Fruit fly (Drosophila melanogaster) whole organism, embryonic: Measurements from ENCODE around the gene CG4313.

Experiments
- Ada2b ChIP-seq: fragments of 200-800 bp; sonication (Bioruptor generic); IDR thresholded peaks from 2 replicates; pipeline ENCODE4 v1.3.6; 2022; ENCODE audit warnings: missing biosample characterization, missing genetic modification characterization
- B-H2 ChIP-seq: fragments of 200-800 bp; sonication (Bioruptor generic); optimal IDR thresholded peaks from 2 replicates; lab custom pipeline; 2018; ENCODE audit warnings: missing biosample characterization, mild to moderate bottlenecking, missing genetic modification characterization
- BEAF-32 ChIP-seq: fragments of 200-800 bp; sonication (Bioruptor generic); optimal IDR thresholded peaks from 3 replicates; lab custom pipeline; 2017; ENCODE audit warnings: missing biosample characterization, missing genetic modification characterization, mild to moderate bottlenecking, moderate library complexity, missing genetic modification reagents
- CG10267 ChIP-seq: fragments of 200-800 bp; sonication (Bioruptor generic); optimal IDR thresholded peaks from 2 replicates; lab custom pipeline; 2018; ENCODE audit warnings: missing biosample characterization, mild to moderate bottlenecking, missing genetic modification characterization, moderate library complexity
- CG10366 ChIP-seq: fragments of 200-800 bp; sonication (Bioruptor generic); IDR thresholded peaks from 2 replicates; pipeline ENCODE4 v1.3.6; 2022; ENCODE audit warnings: missing biosample characterization, missing genetic modification characterization
- CG10959 ChIP-seq: fragments of 200-800 bp; sonication (Bioruptor generic); IDR thresholded peaks from 2 replicates; pipeline ENCODE4 v1.3.6; 2022; ENCODE audit warnings: missing biosample characterization, missing genetic modification characterization
- CG11085 ChIP-seq: fragments of 200-800 bp; sonication (Bioruptor generic); IDR thresholded peaks from 2 replicates; pipeline ENCODE4 v1.3.6; 2022; ENCODE audit warnings: missing biosample characterization, missing genetic modification characterization
- CG11247 ChIP-seq: fragments of 200-800 bp; sonication (Bioruptor generic); IDR thresholded peaks from 2 replicates; pipeline ENCODE4 v1.3.6; 2022; ENCODE audit warnings: missing biosample characterization, missing genetic modification characterization
- CG12071 ChIP-seq: fragments of 200-800 bp; sonication (Bioruptor generic); optimal IDR thresholded peaks from 3 replicates; lab custom pipeline; 2018; ENCODE audit warnings: missing biosample characterization, mild to moderate bottlenecking, missing genetic modification characterization
- CG12299 ChIP-seq: fragments of 200-800 bp; sonication (Bioruptor generic); optimal IDR thresholded peaks from 2 replicates; lab custom pipeline; 2018; ENCODE audit warnings: missing biosample characterization, mild to moderate bottlenecking, missing genetic modification characterization
- CG12659 ChIP-seq: fragments of 200-800 bp; sonication (Bioruptor generic); optimal IDR thresholded peaks from 3 replicates; lab custom pipeline; 2017; ENCODE audit warnings: mild to moderate bottlenecking, missing biosample characterization, missing genetic modification reagents, missing genetic modification characterization
- CG12942 ChIP-seq: fragments of 200-800 bp; sonication (Bioruptor generic); optimal IDR thresholded peaks from 3 replicates; lab custom pipeline; 2016; ENCODE audit warnings: missing biosample characterization, missing genetic modification characterization
- CG15269 ChIP-seq: fragments of 200-800 bp; sonication (Bioruptor generic); optimal IDR thresholded peaks from 2 replicates; lab custom pipeline; 2018; ENCODE audit warnings: missing biosample characterization, mild to moderate bottlenecking, missing genetic modification characterization, moderate library complexity
- CG16779 ChIP-seq: fragments of 200-800 bp; sonication (Bioruptor generic); IDR thresholded peaks from 2 replicates; pipeline ENCODE4 v1.3.6; 2022; ENCODE audit warnings: missing biosample characterization, missing genetic modification characterization
- CG1832 ChIP-seq: fragments of 200-800 bp; sonication (Bioruptor generic); optimal IDR thresholded peaks from 2 replicates; lab custom pipeline; 2017; ENCODE audit warnings: missing biosample characterization, mild to moderate bottlenecking, missing genetic modification characterization, inconsistent platforms
- CG2129 ChIP-seq: fragments of 200-800 bp; sonication (Bioruptor generic); IDR thresholded peaks from 2 replicates; pipeline ENCODE4 v1.3.6; 2022; ENCODE audit warnings: missing biosample characterization, missing genetic modification characterization; ENCODE audit not compliant: partially characterized antibody
- CG2889 ChIP-seq: fragments of 200-800 bp; sonication (Bioruptor generic); IDR thresholded peaks from 3 replicates; pipeline ENCODE4 v1.3.6; 2022; ENCODE audit warnings: missing biosample characterization, missing genetic modification characterization
- CG3838 ChIP-seq: fragments of 200-800 bp; sonication (Bioruptor generic); optimal IDR thresholded peaks from 3 replicates; lab custom pipeline; 2016; ENCODE audit warnings: missing biosample characterization, missing genetic modification characterization
- CG4328 ChIP-seq: fragments of 200-800 bp; sonication (Bioruptor generic); optimal IDR thresholded peaks from 3 replicates; lab custom pipeline; 2017; ENCODE audit warnings: missing biosample characterization, missing genetic modification reagents, missing genetic modification characterization
- CG5245 ChIP-seq: fragments of 200-800 bp; sonication (Bioruptor generic); optimal IDR thresholded peaks from 3 replicates; lab custom pipeline; 2016; ENCODE audit warnings: missing biosample characterization, missing genetic modification characterization
- CG6791 ChIP-seq: fragments of 200-800 bp; sonication (Bioruptor generic); IDR thresholded peaks from 3 replicates; pipeline ENCODE4 v1.3.6; 2022; ENCODE audit warnings: missing biosample characterization, missing genetic modification characterization; ENCODE audit not compliant: partially characterized antibody
- CG7987 ChIP-seq: fragments of 200-800 bp; sonication (Bioruptor generic); optimal IDR thresholded peaks from 2 replicates; lab custom pipeline; 2018; ENCODE audit warnings: missing biosample characterization, mild to moderate bottlenecking, missing genetic modification characterization, moderate library complexity
- CG9609 ChIP-seq: fragments of 200-800 bp; sonication (Bioruptor generic); optimal IDR thresholded peaks from 3 replicates; lab custom pipeline; 2016; ENCODE audit warnings: missing biosample characterization, missing genetic modification characterization
- Chrac-16 ChIP-seq: fragments of 200-800 bp; sonication (Bioruptor generic); optimal IDR thresholded peaks from 3 replicates; lab custom pipeline; 2016; ENCODE audit warnings: missing biosample characterization, missing genetic modification characterization
- D ChIP-seq, 2 experiments: fragments of 200-800 bp in 1 of 2; fragments of >200 bp in 1 of 2; sonication (Bioruptor generic) in 1 of 2; optimal IDR thresholded peaks; 2 replicates in 1 of 2; 3 replicates in 1 of 2; lab custom pipeline; 2017; ENCODE audit warnings: mild to moderate bottlenecking in 1 of 2, missing biosample characterization in 1 of 2, missing genetic modification characterization in 1 of 2, missing genetic modification reagents in 1 of 2
- Dip3 ChIP-seq: fragments of 200-800 bp; sonication (Bioruptor generic); optimal IDR thresholded peaks from 3 replicates; lab custom pipeline; 2016; ENCODE audit warnings: missing biosample characterization, missing genetic modification characterization
- Doc3 ChIP-seq: fragments of 200-800 bp; sonication (Bioruptor generic); IDR thresholded peaks from 3 replicates; pipeline ENCODE4 v1.3.6; 2022; ENCODE audit warnings: missing biosample characterization, missing genetic modification characterization; ENCODE audit not compliant: partially characterized antibody
- Dp ChIP-seq: fragments of 200-800 bp; sonication (Bioruptor generic); optimal IDR thresholded peaks from 2 replicates; lab custom pipeline; 2018; ENCODE audit warnings: missing biosample characterization, mild to moderate bottlenecking, missing genetic modification characterization, moderate library complexity
- E2f1 ChIP-seq: fragments of 200-800 bp; sonication (Bioruptor generic); IDR thresholded peaks from 2 replicates; pipeline ENCODE4 v1.3.6; 2022; ENCODE audit warnings: missing biosample characterization, missing genetic modification characterization
- Eip74EF ChIP-seq, 2 experiments: fragments of 200-800 bp in 1 of 2; fragments of >200 bp in 1 of 2; sonication (Bioruptor generic) in 1 of 2; optimal IDR thresholded peaks; 2 replicates each; lab custom pipeline; 2017 to 2019; ENCODE audit warnings: missing biosample characterization in 2 of 2, missing genetic modification characterization in 2 of 2, mild to moderate bottlenecking in 1 of 2, moderate library complexity in 1 of 2
- HLH4C ChIP-seq: fragments of 200-800 bp; sonication (Bioruptor generic); IDR thresholded peaks from 3 replicates; pipeline ENCODE4 v1.3.6; 2022; ENCODE audit warnings: missing biosample characterization, missing genetic modification characterization; ENCODE audit not compliant: partially characterized antibody
- Max ChIP-seq: fragments of 200-800 bp; sonication (Bioruptor generic); optimal IDR thresholded peaks from 2 replicates; lab custom pipeline; 2016; ENCODE audit warnings: missing biosample characterization, mild to moderate bottlenecking, missing genetic modification characterization
- Neu2 ChIP-seq: fragments of 200-800 bp; sonication (Bioruptor generic); optimal IDR thresholded peaks from 3 replicates; lab custom pipeline; 2016; ENCODE audit warnings: missing biosample characterization, missing genetic modification characterization, borderline replicate concordance
- Oaz ChIP-seq: fragments of 200-800 bp; sonication (Bioruptor generic); IDR thresholded peaks from 2 replicates; pipeline ENCODE4 v1.3.6; 2022; ENCODE audit warnings: missing biosample characterization, missing genetic modification characterization
- Taf1 ChIP-seq: fragments of 200-800 bp; sonication (Bioruptor generic); IDR thresholded peaks from 2 replicates; pipeline ENCODE4 v1.3.6; 2022; ENCODE audit warnings: missing biosample characterization, missing genetic modification characterization
- Xrp1 ChIP-seq: fragments of 200-800 bp; sonication (Bioruptor generic); IDR thresholded peaks from 2 replicates; pipeline ENCODE4 v1.3.6; 2022; ENCODE audit warnings: missing biosample characterization, missing genetic modification characterization
- al ChIP-seq: fragments of 200-800 bp; sonication (Bioruptor generic); IDR thresholded peaks from 2 replicates; pipeline ENCODE4 v1.3.6; 2022; ENCODE audit warnings: missing biosample characterization, missing genetic modification characterization
- chm ChIP-seq: fragments of 200-800 bp; sonication (Bioruptor generic); IDR thresholded peaks from 2 replicates; pipeline ENCODE4 v1.3.6; 2022; ENCODE audit warnings: missing biosample characterization, missing genetic modification characterization
- danr ChIP-seq: fragments of 200-800 bp; sonication (Bioruptor generic); IDR thresholded peaks from 2 replicates; pipeline ENCODE4 v1.3.6; 2022; ENCODE audit warnings: missing biosample characterization, missing genetic modification characterization
- exex ChIP-seq: fragments of 200-800 bp; sonication (Bioruptor generic); optimal IDR thresholded peaks from 4 replicates; lab custom pipeline; 2018; ENCODE audit warnings: missing biosample characterization, mild to moderate bottlenecking, missing genetic modification characterization, moderate library complexity
- fd3F ChIP-seq: fragments of 200-800 bp; sonication (Bioruptor generic); optimal IDR thresholded peaks from 2 replicates; lab custom pipeline; 2018; ENCODE audit warnings: missing biosample characterization, mild to moderate bottlenecking, missing genetic modification characterization, moderate library complexity
- inv ChIP-seq: fragments of 200-800 bp; sonication (Bioruptor generic); IDR thresholded peaks from 2 replicates; pipeline ENCODE4 v1.3.6; 2022; ENCODE audit warnings: missing biosample characterization, missing genetic modification characterization; ENCODE audit not compliant: partially characterized antibody
- lbe ChIP-seq: fragments of 200-800 bp; sonication (Bioruptor generic); optimal IDR thresholded peaks from 2 replicates; lab custom pipeline; 2016; ENCODE audit warnings: missing biosample characterization, mild to moderate bottlenecking, missing genetic modification characterization
- maf-S ChIP-seq: fragments of 200-800 bp; sonication (Bioruptor generic); optimal IDR thresholded peaks from 2 replicates; lab custom pipeline; 2016; ENCODE audit warnings: missing biosample characterization, missing genetic modification characterization
- oc ChIP-seq: fragments of 200-800 bp; sonication (Bioruptor generic); optimal IDR thresholded peaks from 2 replicates; lab custom pipeline; 2018; ENCODE audit warnings: missing biosample characterization, mild to moderate bottlenecking, missing genetic modification characterization, moderate library complexity
- ranshi ChIP-seq: fragments of 200-800 bp; sonication (Bioruptor generic); IDR thresholded peaks from 2 replicates; pipeline ENCODE4 v1.3.6; 2022; ENCODE audit warnings: missing biosample characterization, missing genetic modification characterization
- trh ChIP-seq: fragments of 200-800 bp; sonication (Bioruptor generic); optimal IDR thresholded peaks from 2 replicates; lab custom pipeline; 2016; ENCODE audit warnings: missing biosample characterization, missing genetic modification characterization
- tx ChIP-seq: fragments of 200-800 bp; sonication (Bioruptor generic); optimal IDR thresholded peaks from 2 replicates; lab custom pipeline; 2016; ENCODE audit warnings: missing biosample characterization, missing genetic modification characterization

Gene CG4313

DNA sequence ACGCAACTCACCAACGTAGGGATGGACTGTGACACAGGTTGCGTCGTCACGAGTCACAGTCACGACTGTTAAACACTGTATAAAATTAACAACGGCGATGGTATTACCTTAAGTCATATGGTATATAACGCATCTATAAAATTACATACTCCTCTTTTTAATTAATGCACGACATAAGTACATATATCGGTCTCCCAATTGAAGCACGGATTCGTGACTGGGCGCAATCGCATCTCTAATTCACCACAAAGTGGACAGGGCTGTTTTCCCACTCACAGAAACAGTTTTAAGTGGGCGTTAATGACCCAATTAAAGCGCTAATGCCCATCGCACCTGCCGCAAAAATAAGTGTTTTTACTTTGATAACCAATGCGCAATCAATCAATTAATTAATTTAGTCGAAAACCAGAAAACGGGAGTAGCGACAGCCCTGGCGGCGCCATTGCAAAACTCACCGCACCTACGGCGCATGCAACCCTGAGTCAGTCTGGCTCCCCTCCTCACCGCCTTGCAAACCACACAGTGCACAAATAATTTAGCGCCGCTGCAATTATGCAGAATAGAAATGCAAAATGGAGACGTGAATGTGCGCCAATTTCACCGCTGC is at the start of gene CG4313 (continued):
- TF ChIP-seq CG16779 (GFP tag; lab: Robert Waterston, UW), result no peak
- peak; percentile 25 for TF ChIP-seq CG12071 (GFP tag; lab: Kevin White, UChicago)
- 0 out of 3 replicates have a peak, but pooled peaks have one; percentile 44 for TF ChIP-seq CG2889
- peak; percentile 59 for TF ChIP-seq CG12659 (GFP tag; lab: Kevin White, UChicago)
- TF ChIP-seq CG10366 (GFP tag; lab: Robert Waterston, UW), result peak; percentile 45; the same call in 1 of the 2 replicates
- TF ChIP-seq CG11085, result peak; percentile 67
- peak; percentile 82 for TF ChIP-seq HLH4C (GFP tag; lab: Robert Waterston, UW)
- TF ChIP-seq Xrp1 (GFP tag; lab: Robert Waterston, UW), result peak; percentile 67; the same call in 1 of the 2 replicates
- TF ChIP-seq Taf1 (GFP tag; lab: Robert Waterston, UW), result peak; percentile 53
- TF ChIP-seq trh (GFP tag; lab: Kevin White, UChicago), result no peak
- TF ChIP-seq CG10959 (GFP tag; lab: Robert Waterston, UW), result no peak; the same call in 1 of the 2 replicates
- TF ChIP-seq Oaz, result peak; percentile 53; the same call in 1 of the 2 replicates
- TF ChIP-seq D (optimal IDR thresholded peaks at IDR 0.05; lab: Kevin White, UChicago), result no peak
- peak; percentile 43 for TF ChIP-seq D (GFP tag; optimal IDR thresholded peaks at IDR 0.05; lab: Kevin White, UChicago)
- TF ChIP-seq CG9609, result peak; percentile 77
- peak; percentile 44 for TF ChIP-seq tx (GFP tag; lab: Kevin White, UChicago)
- peak; percentile 63 for TF ChIP-seq Chrac-16 (GFP tag; lab: Kevin White, UChicago)
- no peak for TF ChIP-seq exex (tag; lab: Kevin White, UChicago)
- peak; percentile 55 for TF ChIP-seq lbe (GFP tag; lab: Kevin White, UChicago)
- TF ChIP-seq CG12942 (GFP tag; lab: Kevin White, UChicago), result peak; percentile 46
- TF ChIP-seq E2f1 (GFP tag; lab: Robert Waterston, UW), result peak; percentile 71
- TF ChIP-seq chm, result no peak
- TF ChIP-seq oc (tag; lab: Kevin White, UChicago), result no peak
- peak; percentile 57 for TF ChIP-seq CG10267 (tag; lab: Kevin White, UChicago)
- 0 out of 2 replicates have a peak, but pooled peaks have one; percentile 52 for TF ChIP-seq ranshi (GFP tag; lab: Robert Waterston, UW)
- TF ChIP-seq Max, result peak; percentile 56
- TF ChIP-seq BEAF-32 (GFP tag; lab: Kevin White, UChicago), result peak; percentile 92
- peak; percentile 68 for TF ChIP-seq CG15269
- TF ChIP-seq Neu2 (GFP tag; lab: Kevin White, UChicago), result no peak
- peak; percentile 74 for TF ChIP-seq CG6791 (GFP tag; lab: Robert Waterston, UW)
- TF ChIP-seq Dp (GFP tag; lab: Kevin White, UChicago), result no peak
- no peak for TF ChIP-seq CG3838
- TF ChIP-seq CG4328 (GFP tag; lab: Kevin White, UChicago), result peak; percentile 61
- peak; percentile 69 for TF ChIP-seq maf-S
- TF ChIP-seq Doc3 (GFP tag; lab: Robert Waterston, UW), result peak; percentile 92
- TF ChIP-seq CG12299 (tag; lab: Kevin White, UChicago), result peak; percentile 49
- TF ChIP-seq CG7987 (GFP tag; lab: Kevin White, UChicago), result peak; percentile 20
- TF ChIP-seq Dip3 (GFP tag; lab: Kevin White, UChicago), result peak; percentile 72
- TF ChIP-seq CG1832 (GFP tag; lab: Kevin White, UChicago), result no peak
- TF ChIP-seq inv (GFP tag; lab: Robert Waterston, UW), result peak; percentile 89
- 0 out of 2 replicates have a peak, but pooled peaks have one; percentile 51 for TF ChIP-seq danr (GFP tag; lab: Robert Waterston, UW)
- TF ChIP-seq Ada2b (GFP tag; lab: Robert Waterston, UW), result peak; percentile 51
- TF ChIP-seq Eip74EF (GFP tag; optimal IDR thresholded peaks at IDR 0.05; lab: Kevin White, UChicago), result no peak
- peak; percentile 58 for TF ChIP-seq B-H2
- TF ChIP-seq fd3F (GFP tag; lab: Kevin White, UChicago), result peak; percentile 40
- TF ChIP-seq CG2129 (GFP tag; lab: Robert Waterston, UW), result peak; percentile 88
- peak; percentile 52; the same call in 1 of the 2 replicates for TF ChIP-seq al (GFP tag; lab: Robert Waterston, UW)
- TF ChIP-seq CG5245, result peak; percentile 58
- peak; percentile 48; the same call in 1 of the 2 replicates for TF ChIP-seq CG11247 (GFP tag; lab: Robert Waterston, UW)
